Fruit fly (Drosophila melanogaster): Measurements from ENCODE around the gene glec.

The glec gene

DNA sequence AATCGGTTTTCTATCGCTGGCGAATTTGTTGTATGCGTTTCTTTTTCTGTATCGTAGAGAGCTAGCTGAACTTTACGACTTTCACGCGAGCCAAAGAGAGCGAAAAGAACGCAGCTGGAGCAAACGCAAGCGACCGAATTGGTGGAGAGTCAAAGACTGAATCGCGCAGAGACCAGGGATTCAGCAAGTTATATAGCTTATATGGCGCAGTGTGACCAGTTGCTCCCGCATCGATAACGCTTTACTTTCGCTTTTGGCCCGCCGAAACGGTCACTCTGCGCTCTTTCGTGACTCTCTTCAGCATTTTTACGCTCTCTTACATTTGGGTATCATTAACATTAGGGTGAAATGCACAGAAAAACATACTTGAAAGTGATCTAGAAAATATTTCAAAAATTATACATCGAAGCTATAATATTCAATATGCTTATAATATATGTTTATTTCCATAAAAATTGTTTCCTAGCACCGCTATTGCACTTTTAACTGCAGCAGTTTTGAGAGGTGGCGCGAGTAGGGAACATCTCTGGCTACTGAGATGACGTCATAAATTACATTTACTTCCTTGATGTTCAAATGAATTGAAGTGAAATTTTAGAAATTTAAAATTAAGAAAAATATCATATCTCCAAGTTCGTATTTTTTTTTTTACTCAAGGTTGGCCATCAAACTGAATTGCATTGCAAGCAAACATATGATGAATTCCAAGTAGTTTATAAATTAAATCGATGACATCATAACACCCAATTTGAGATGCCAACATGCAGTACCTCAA is at the start of gene glec:
TSS of gene glec (minus strand) at position 169 of the 775 bp plus-strand sequence.
- TF ChIP-seq insv (optimal IDR thresholded peaks at IDR 0.05) (no peak), h (optimal IDR thresholded peaks at IDR 0.05) (no peak), Myc (optimal IDR thresholded peaks at IDR 0.05) (no peak), psq (optimal IDR thresholded peaks at IDR 0.05) (no peak), ttk (optimal IDR thresholded peaks at IDR 0.05) (no peak), Sin3A (optimal IDR thresholded peaks at IDR 0.05) (no peak)

DNA sequence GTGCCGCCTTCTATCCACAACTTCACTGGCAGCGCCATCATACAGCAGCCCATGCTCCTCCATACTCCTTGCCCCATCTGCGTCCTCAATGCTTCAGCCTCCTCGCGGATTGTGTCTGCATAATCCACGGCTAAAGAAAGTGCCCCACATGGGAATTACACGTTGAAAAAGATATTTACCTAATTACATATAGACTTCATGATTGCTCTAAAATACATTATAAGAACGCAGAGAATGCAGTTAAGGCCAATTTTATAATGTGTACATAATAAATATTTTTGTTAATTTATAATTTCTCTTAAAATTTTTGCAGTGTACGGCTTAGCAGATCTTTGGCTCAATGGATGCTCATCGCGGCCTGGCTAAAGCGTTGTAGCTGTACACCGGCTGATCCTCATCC is 49.5 kb upstream of the glec start:
- TF ChIP-seq psq (optimal IDR thresholded peaks at IDR 0.05) (no peak), ttk (optimal IDR thresholded peaks at IDR 0.05) (no peak), Sin3A (optimal IDR thresholded peaks at IDR 0.05) (no peak), insv (optimal IDR thresholded peaks at IDR 0.05) (no peak), Myc (optimal IDR thresholded peaks at IDR 0.05) (no peak), h (optimal IDR thresholded peaks at IDR 0.05) (no peak)

DNA sequence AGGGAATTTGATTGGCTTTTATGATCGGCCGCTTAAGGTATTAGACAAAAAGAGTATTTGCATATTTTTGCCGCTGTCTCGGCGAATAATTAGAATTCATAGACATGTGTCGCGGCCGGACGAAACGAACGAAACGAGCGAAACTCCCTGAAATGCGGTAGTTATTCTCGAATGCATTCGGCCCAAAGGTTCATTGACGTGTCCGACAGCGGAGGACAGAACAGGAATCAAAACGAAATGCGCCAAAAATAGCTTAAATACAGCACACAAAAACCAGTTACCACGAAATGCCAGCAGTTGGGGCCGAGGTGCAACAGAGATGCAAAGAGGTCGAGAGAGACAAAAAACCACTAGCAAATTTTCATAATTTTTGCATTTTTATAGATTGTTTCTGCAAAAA is 48.3 kb upstream of the glec start:
- no peak for TF ChIP-seq h (optimal IDR thresholded peaks at IDR 0.05)
- no peak for TF ChIP-seq Sin3A (optimal IDR thresholded peaks at IDR 0.05)
- TF ChIP-seq insv (optimal IDR thresholded peaks at IDR 0.05): no peak
- no peak for TF ChIP-seq Myc (optimal IDR thresholded peaks at IDR 0.05)
- no peak for TF ChIP-seq psq (optimal IDR thresholded peaks at IDR 0.05)
- no peak for TF ChIP-seq ttk (optimal IDR thresholded peaks at IDR 0.05)

DNA sequence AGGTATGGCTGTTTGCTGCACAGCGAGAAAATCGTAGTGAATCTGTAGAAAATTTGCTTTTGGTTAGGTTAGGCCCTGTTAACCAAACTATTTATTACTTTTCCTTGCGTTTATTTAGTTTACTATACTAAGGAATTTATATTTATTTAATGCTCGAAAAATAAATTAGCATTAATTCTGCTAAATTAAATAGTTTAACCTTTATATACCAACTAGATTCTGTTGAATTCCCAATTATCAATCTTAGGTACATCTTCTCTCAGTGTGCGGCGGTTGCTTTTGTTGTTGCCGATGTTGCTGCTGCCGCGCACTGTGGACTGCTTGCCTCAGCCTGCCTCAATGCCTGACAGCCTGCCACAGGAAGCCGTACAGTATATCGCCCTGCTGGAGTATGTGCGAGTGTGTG is 43.1 kb upstream of the glec start:
- no peak for TF ChIP-seq Sin3A (optimal IDR thresholded peaks at IDR 0.05)

DNA sequence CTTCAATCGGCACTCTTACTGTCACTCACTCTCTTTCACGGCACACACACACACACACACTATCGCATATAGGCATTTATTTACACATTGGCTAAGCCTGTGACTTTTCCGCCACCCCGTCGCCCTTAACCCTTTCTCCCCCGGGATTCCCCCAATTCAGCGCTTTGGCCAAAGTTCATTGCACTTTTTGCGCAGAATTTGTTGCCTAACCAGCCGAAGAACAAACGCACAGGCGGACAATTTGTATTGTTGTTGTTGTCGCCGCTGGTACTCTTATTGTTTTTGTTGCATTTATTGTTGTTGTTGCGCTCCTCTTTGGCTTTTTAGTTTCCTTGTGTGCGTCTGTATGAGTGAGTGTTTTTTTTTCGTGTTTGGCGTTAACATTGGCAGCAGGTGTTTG is 42.7 kb upstream of the glec start:
- TF ChIP-seq Myc (optimal IDR thresholded peaks at IDR 0.05): no peak
- TF ChIP-seq ttk (optimal IDR thresholded peaks at IDR 0.05): no peak
- TF ChIP-seq psq (optimal IDR thresholded peaks at IDR 0.05): no peak
- TF ChIP-seq Sin3A (optimal IDR thresholded peaks at IDR 0.05): no peak
- TF ChIP-seq h (optimal IDR thresholded peaks at IDR 0.05): no peak

DNA sequence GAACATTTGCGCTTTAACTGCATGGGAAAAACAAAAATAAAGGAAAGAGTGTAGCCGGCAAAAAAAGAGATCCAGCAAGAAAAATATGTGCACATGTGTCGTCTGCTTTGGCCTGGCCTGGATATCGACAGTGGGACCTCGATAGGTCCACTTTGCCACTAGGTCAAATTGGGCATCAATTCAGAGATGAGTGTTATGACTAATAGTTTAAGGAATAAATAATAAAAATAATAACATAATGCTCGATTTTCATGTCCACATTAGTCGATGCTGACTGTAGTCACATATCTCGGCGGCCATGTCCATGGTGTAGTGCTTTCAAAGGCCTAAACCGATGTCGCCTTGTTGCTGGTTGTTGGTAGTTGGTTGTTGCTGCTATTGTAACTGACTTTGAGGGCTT is 41.5 kb upstream of the glec start:
- no peak for TF ChIP-seq ttk (optimal IDR thresholded peaks at IDR 0.05)
- TF ChIP-seq Myc (optimal IDR thresholded peaks at IDR 0.05): no peak
- TF ChIP-seq Sin3A (optimal IDR thresholded peaks at IDR 0.05): no peak
- TF ChIP-seq h (optimal IDR thresholded peaks at IDR 0.05): no peak
- no peak for TF ChIP-seq insv (optimal IDR thresholded peaks at IDR 0.05)

DNA sequence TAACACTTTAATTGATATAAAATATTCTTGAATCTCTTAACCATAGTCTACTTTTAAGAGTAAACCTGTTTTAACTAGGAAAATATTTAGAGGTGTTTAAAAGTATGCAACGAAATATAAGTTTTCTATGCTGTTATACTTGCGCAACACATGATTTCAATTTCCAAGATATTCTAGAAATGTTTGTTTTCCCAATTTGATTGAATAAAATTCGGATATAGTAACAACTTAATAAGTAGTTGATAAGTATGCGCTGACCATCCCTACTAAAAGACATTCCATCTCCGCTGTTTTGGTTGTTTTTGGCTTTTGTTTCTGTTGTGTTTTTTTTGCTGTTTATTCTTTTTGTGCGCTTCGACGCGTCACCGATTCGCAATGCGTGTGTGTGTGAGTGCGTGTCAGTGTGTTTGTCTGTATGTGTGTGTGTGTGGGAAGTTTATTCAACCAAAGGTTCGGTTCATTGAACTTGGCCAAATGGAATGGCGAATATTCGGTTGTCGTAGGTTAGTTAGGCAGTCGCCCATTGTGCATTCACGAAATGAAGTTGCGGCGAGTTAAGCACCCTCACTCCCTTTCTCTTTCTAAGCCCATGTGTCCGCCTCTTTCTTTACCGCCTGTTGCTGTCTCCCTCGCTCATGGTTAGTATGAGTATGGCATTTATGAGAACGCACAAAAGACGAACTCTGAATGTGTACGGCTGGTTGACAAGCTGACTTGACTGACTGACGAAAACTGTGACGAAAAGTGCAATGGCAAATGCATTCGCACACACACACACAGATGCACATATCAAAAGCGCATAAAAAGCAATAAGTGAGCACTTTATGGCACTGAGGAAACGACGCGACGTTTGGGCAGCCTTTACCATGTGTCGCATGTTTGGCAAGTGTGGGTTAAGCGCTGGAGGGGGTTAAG is 40.2 kb upstream of the glec start:
- TF ChIP-seq psq (optimal IDR thresholded peaks at IDR 0.05): no peak
- no peak for TF ChIP-seq h (optimal IDR thresholded peaks at IDR 0.05)
- no peak for TF ChIP-seq insv (optimal IDR thresholded peaks at IDR 0.05)
- TF ChIP-seq Myc (optimal IDR thresholded peaks at IDR 0.05): no peak
- no peak for TF ChIP-seq ttk (optimal IDR thresholded peaks at IDR 0.05)
- no peak for TF ChIP-seq Sin3A (optimal IDR thresholded peaks at IDR 0.05)

DNA sequence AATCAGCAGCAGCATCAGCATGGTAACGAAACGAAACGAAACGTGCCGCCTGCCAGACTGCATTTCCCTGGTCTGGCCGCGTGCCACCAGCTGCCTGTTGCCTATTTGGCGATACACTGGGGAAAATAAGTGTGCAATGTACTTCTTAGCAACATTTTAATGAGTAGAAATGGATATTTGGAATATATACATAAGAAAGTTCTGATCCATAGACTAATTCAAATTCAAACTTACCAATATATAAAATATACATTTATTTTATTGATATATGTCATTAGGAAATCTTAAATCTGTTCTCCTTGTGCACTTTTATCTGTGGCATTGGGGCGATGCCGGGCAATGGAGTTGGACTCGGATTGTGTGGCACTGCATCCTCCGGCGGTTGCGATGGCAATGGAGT is 37.9 kb upstream of the glec start:
- TF ChIP-seq h (optimal IDR thresholded peaks at IDR 0.05) (no peak), Myc (optimal IDR thresholded peaks at IDR 0.05) (no peak), Sin3A (optimal IDR thresholded peaks at IDR 0.05) (no peak), ttk (optimal IDR thresholded peaks at IDR 0.05) (no peak), psq (optimal IDR thresholded peaks at IDR 0.05) (no peak), insv (optimal IDR thresholded peaks at IDR 0.05) (no peak)

DNA sequence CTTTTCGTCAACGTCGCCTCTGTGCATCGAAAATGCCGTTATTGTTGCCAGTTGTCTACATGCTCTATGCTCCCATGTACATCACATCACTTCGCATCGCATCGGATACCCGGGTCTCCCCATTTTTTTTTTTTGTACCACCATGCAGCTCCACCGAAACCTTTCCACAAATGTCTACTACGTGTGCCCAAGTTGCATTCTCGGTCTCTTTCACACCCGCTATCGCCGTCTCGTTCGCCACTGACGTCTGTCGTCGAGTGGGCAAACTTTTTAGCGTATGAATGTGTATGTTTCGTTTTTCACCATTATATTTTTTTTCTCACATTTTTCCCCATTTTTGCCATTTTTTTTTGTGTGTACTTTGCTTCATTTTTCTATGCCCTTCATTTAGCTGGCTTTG is 36.4 kb upstream of the glec start:
- no peak for TF ChIP-seq Myc (optimal IDR thresholded peaks at IDR 0.05)
- TF ChIP-seq Sin3A (optimal IDR thresholded peaks at IDR 0.05): no peak
- no peak for TF ChIP-seq insv (optimal IDR thresholded peaks at IDR 0.05)
- no peak for TF ChIP-seq psq (optimal IDR thresholded peaks at IDR 0.05)
- TF ChIP-seq h (optimal IDR thresholded peaks at IDR 0.05): no peak
- TF ChIP-seq ttk (optimal IDR thresholded peaks at IDR 0.05): no peak

DNA sequence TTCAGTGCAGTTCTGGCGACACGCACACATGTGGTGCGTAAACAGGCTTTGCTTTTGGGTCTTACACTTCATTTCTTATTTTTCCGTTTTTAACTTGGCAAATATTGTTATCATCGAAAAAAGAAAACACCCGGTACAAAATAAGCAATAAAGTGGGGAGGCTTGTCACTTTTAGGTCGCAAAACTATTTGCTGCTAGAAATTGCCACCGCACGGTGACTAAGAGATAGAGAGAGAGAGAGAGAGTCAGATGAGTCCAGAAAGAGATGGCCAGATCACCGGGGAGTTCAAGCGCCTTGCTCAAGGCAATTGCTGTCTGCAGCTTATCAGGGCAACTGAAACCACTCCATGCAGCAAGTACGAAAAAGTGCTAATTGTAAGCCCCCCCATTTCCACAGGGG is 34.7 kb upstream of the glec start:
- TF ChIP-seq psq (optimal IDR thresholded peaks at IDR 0.05): no peak
- no peak for TF ChIP-seq insv (optimal IDR thresholded peaks at IDR 0.05)

DNA sequence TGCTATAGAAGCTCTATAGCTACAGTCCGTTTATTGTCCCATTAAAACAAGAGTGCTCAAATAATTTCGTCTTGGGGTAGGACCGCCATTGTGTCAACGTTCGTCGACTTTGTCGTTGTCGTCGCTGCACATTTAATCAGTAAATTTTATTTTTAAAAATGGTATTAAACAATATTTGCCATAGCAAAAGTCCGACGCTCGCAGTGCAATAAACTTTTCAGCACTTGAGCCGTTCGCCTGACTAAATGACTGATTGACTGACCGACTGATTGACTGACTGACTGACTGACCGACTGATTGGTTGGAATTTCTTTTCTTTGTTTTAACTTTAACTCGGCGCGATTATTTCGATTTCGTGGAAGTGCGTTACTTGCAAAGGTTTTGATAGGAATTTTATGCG is 33.9 kb upstream of the glec start:
- no peak for TF ChIP-seq h (optimal IDR thresholded peaks at IDR 0.05)
- no peak for TF ChIP-seq ttk (optimal IDR thresholded peaks at IDR 0.05)
- no peak for TF ChIP-seq Sin3A (optimal IDR thresholded peaks at IDR 0.05)
- TF ChIP-seq insv (optimal IDR thresholded peaks at IDR 0.05): no peak
- TF ChIP-seq psq (optimal IDR thresholded peaks at IDR 0.05): no peak
- TF ChIP-seq Myc (optimal IDR thresholded peaks at IDR 0.05): no peak

DNA sequence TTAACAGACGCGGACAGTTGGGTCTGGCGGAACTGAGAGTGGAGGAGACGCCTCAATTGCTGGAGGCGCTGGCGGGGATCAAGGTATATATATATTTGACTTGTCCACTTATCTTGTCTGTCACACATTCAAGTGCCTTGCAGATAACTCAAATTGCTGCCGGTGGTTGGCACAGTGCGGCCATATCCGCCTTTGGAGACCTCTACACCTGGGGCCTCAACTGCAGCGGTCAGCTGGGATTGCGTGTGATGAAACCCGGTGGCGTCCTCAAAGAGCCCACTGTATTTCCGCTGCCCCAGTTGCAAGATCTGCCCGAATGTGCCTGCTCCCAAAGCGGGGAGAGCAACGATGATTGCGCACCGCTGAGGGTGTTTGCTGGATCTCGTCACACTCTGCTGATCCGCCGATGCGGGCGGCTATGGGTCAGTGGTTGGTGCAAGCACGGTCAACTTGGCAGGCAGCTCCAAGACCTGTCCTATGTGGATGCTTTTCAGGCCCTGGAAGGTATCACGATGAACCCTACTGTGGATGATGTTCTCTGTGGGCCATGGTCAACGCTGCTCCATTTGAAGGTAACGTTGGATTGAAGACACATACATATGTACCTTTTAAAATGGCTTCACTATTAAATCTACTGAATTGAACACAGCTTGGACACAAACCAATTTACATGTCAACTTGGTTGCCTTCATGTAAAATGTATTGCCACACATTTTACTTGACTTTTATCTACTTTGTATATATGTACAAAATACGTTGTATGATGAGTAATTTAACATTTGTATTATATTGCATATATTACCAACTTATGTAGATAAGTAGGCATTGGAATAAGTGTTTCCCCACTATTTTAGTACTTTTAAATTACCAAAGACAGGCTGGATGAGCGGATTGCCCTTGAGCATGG is 32.9 kb upstream of the glec start, which contains the start of gene CG43844:
TSS of gene CG43844 (plus strand) at position 844 of the 907 bp plus-strand sequence.
- TF ChIP-seq Myc (optimal IDR thresholded peaks at IDR 0.05) (no peak), insv (optimal IDR thresholded peaks at IDR 0.05) (no peak), h (optimal IDR thresholded peaks at IDR 0.05) (no peak), psq (optimal IDR thresholded peaks at IDR 0.05) (no peak), ttk (optimal IDR thresholded peaks at IDR 0.05) (no peak), Sin3A (optimal IDR thresholded peaks at IDR 0.05) (no peak)
